Fruit fly (Drosophila melanogaster) whole organism, embryonic: ENCODE measurements around the gene Tango2.

Experiments
- CG11247 ChIP-seq: fragments of 200-800 bp; sonication (Bioruptor generic); IDR thresholded peaks from 2 replicates; pipeline ENCODE4 v1.3.6; 2022; ENCODE audit warnings: missing biosample characterization, missing genetic modification characterization
- CG12236 ChIP-seq: fragments of 200-800 bp; sonication (Bioruptor generic); optimal IDR thresholded peaks from 2 replicates; lab custom pipeline; 2016; ENCODE audit warnings: missing biosample characterization, missing genetic modification characterization
- CG12391 ChIP-seq: fragments of 200-800 bp; sonication (Bioruptor generic); optimal IDR thresholded peaks from 3 replicates; lab custom pipeline; 2018; ENCODE audit warnings: missing biosample characterization, mild to moderate bottlenecking, missing genetic modification characterization, moderate library complexity
- CG13624 ChIP-seq: fragments of 200-800 bp; sonication (Bioruptor generic); optimal IDR thresholded peaks from 2 replicates; lab custom pipeline; 2016; ENCODE audit warnings: missing biosample characterization, missing genetic modification characterization
- CG14441 ChIP-seq: fragments of 200-800 bp; sonication (Bioruptor generic); IDR thresholded peaks from 2 replicates; pipeline ENCODE4 v1.3.6; 2022; ENCODE audit warnings: missing biosample characterization, missing genetic modification characterization
- CG14860 ChIP-seq: fragments of 200-800 bp; sonication (Bioruptor generic); IDR thresholded peaks from 3 replicates; pipeline ENCODE4 v1.3.6; 2022; ENCODE audit warnings: missing biosample characterization, missing genetic modification characterization; ENCODE audit not compliant: partially characterized antibody
- CG15073 ChIP-seq: fragments of 200-800 bp; sonication (Bioruptor generic); optimal IDR thresholded peaks from 2 replicates; lab custom pipeline; 2016; ENCODE audit warnings: missing biosample characterization, missing genetic modification characterization
- CG16779 ChIP-seq: fragments of 200-800 bp; sonication (Bioruptor generic); IDR thresholded peaks from 2 replicates; pipeline ENCODE4 v1.3.6; 2022; ENCODE audit warnings: missing biosample characterization, missing genetic modification characterization
- CG17568 ChIP-seq: fragments of 200-800 bp; sonication (Bioruptor generic); optimal IDR thresholded peaks from 2 replicates; lab custom pipeline; 2018; ENCODE audit warnings: missing biosample characterization, mild to moderate bottlenecking, missing genetic modification characterization, moderate library complexity
- CG18764 ChIP-seq: fragments of 200-800 bp; sonication (Bioruptor generic); optimal IDR thresholded peaks from 3 replicates; lab custom pipeline; 2016; ENCODE audit warnings: missing biosample characterization, missing genetic modification characterization
- CG2678 ChIP-seq: fragments of 200-800 bp; sonication (Bioruptor generic); optimal IDR thresholded peaks from 3 replicates; lab custom pipeline; 2019; ENCODE audit warnings: missing biosample characterization, mild to moderate bottlenecking, missing genetic modification characterization, moderate library complexity
- CG30020 ChIP-seq: fragments of 200-800 bp; optimal IDR thresholded peaks from 2 replicates; lab custom pipeline; 2019; ENCODE audit warnings: missing biosample characterization, mild to moderate bottlenecking, missing genetic modification characterization, moderate library complexity
- CG31224 ChIP-seq: fragments of 200-800 bp; sonication (Bioruptor generic); IDR thresholded peaks from 2 replicates; pipeline ENCODE4 v1.3.6; 2022; ENCODE audit warnings: missing biosample characterization, missing genetic modification characterization
- CG32772 ChIP-seq: fragments of 200-800 bp; sonication (Bioruptor generic); IDR thresholded peaks from 2 replicates; pipeline ENCODE4 v1.3.6; 2022; ENCODE audit warnings: missing biosample characterization, missing genetic modification characterization
- CG4328 ChIP-seq: fragments of 200-800 bp; sonication (Bioruptor generic); optimal IDR thresholded peaks from 3 replicates; lab custom pipeline; 2017; ENCODE audit warnings: missing biosample characterization, missing genetic modification reagents, missing genetic modification characterization
- CG6254 ChIP-seq: fragments of 200-800 bp; sonication (Bioruptor generic); optimal IDR thresholded peaks from 3 replicates; lab custom pipeline; 2017; ENCODE audit warnings: mild to moderate bottlenecking, missing biosample characterization, missing genetic modification reagents, missing genetic modification characterization
- CG6654 ChIP-seq: fragments of 200-800 bp; sonication (Bioruptor generic); optimal IDR thresholded peaks from 2 replicates; lab custom pipeline; 2017; ENCODE audit warnings: missing biosample characterization, mild to moderate bottlenecking, missing genetic modification characterization
- CG7357 ChIP-seq: fragments of 200-800 bp; sonication (Bioruptor generic); IDR thresholded peaks from 3 replicates; pipeline ENCODE4 v1.3.6; 2022; ENCODE audit warnings: missing biosample characterization, missing genetic modification characterization
- D ChIP-seq, 2 experiments: fragments of 200-800 bp in 1 of 2; fragments of >200 bp in 1 of 2; sonication (Bioruptor generic) in 1 of 2; optimal IDR thresholded peaks; 2 replicates in 1 of 2; 3 replicates in 1 of 2; lab custom pipeline; 2017; ENCODE audit warnings: mild to moderate bottlenecking in 1 of 2, missing biosample characterization in 1 of 2, missing genetic modification characterization in 1 of 2, missing genetic modification reagents in 1 of 2
- D19A ChIP-seq: fragments of 200-800 bp; optimal IDR thresholded peaks from 3 replicates; lab custom pipeline; 2019; ENCODE audit warnings: missing biosample characterization, mild to moderate bottlenecking, missing genetic modification characterization, moderate library complexity
- D19B ChIP-seq: fragments of 200-800 bp; sonication (Bioruptor generic); optimal IDR thresholded peaks from 2 replicates; lab custom pipeline; 2017; ENCODE audit warnings: missing biosample characterization, mild to moderate bottlenecking, missing genetic modification characterization
- Dll ChIP-seq: fragments of 200-800 bp; sonication (Bioruptor generic); IDR thresholded peaks from 4 replicates; pipeline ENCODE4 v1.3.6; 2022; ENCODE audit warnings: missing biosample characterization, missing genetic modification characterization; ENCODE audit not compliant: partially characterized antibody
- Fer1 ChIP-seq: fragments of 200-800 bp; sonication (Bioruptor generic); optimal IDR thresholded peaks from 2 replicates; lab custom pipeline; 2017; ENCODE audit warnings: missing biosample characterization, mild to moderate bottlenecking, missing genetic modification characterization
- H2.0 ChIP-seq: fragments of 200-800 bp; sonication (Bioruptor generic); IDR thresholded peaks from 2 replicates; pipeline ENCODE4 v1.3.6; 2022; ENCODE audit warnings: missing biosample characterization, missing genetic modification characterization
- Hsf ChIP-seq: fragments of 200-800 bp; sonication (Bioruptor generic); optimal IDR thresholded peaks from 3 replicates; lab custom pipeline; 2016; ENCODE audit warnings: missing biosample characterization, missing genetic modification characterization
- NfI ChIP-seq: fragments of 200-800 bp; sonication (Bioruptor generic); optimal IDR thresholded peaks from 3 replicates; lab custom pipeline; 2018; ENCODE audit warnings: missing biosample characterization, mild to moderate bottlenecking, missing genetic modification characterization, moderate library complexity
- Ptx1 ChIP-seq: fragments of 200-800 bp; sonication (Bioruptor generic); IDR thresholded peaks from 2 replicates; pipeline ENCODE4 v1.3.6; 2022; ENCODE audit warnings: missing biosample characterization, missing genetic modification characterization
- Xrp1 ChIP-seq: fragments of 200-800 bp; sonication (Bioruptor generic); IDR thresholded peaks from 2 replicates; pipeline ENCODE4 v1.3.6; 2022; ENCODE audit warnings: missing biosample characterization, missing genetic modification characterization
- ap ChIP-seq: fragments of 200-800 bp; sonication (Bioruptor generic); IDR thresholded peaks from 2 replicates; pipeline ENCODE4 v1.3.6; 2022; ENCODE audit warnings: missing biosample characterization, missing genetic modification characterization
- az2 ChIP-seq: fragments of 200-800 bp; sonication (Bioruptor generic); optimal IDR thresholded peaks from 3 replicates; lab custom pipeline; 2016; ENCODE audit warnings: missing biosample characterization, missing genetic modification characterization
- bsh ChIP-seq, 2 experiments: fragments of 200-800 bp; sonication (Bioruptor generic); optimal IDR thresholded peaks; 2 replicates each; lab custom pipeline; 2017 to 2018; ENCODE audit warnings: mild to moderate bottlenecking in 2 of 2, missing biosample characterization in 2 of 2, missing genetic modification characterization in 2 of 2, moderate library complexity in 1 of 2
- danr ChIP-seq: fragments of 200-800 bp; sonication (Bioruptor generic); IDR thresholded peaks from 2 replicates; pipeline ENCODE4 v1.3.6; 2022; ENCODE audit warnings: missing biosample characterization, missing genetic modification characterization
- fd64A ChIP-seq: fragments of 200-800 bp; sonication (Bioruptor generic); optimal IDR thresholded peaks from 3 replicates; lab custom pipeline; 2018; ENCODE audit warnings: missing biosample characterization, mild to moderate bottlenecking, missing genetic modification characterization
- grau ChIP-seq: fragments of 200-800 bp; optimal IDR thresholded peaks from 3 replicates; lab custom pipeline; 2019; ENCODE audit warnings: missing biosample characterization, mild to moderate bottlenecking, missing genetic modification characterization, moderate library complexity
- gsb-n ChIP-seq: fragments of 200-800 bp; sonication (Bioruptor generic); optimal IDR thresholded peaks from 3 replicates; lab custom pipeline; 2018; ENCODE audit warnings: missing biosample characterization, mild to moderate bottlenecking, missing genetic modification characterization
- lab ChIP-seq: fragments of 200-800 bp; sonication (Bioruptor generic); optimal IDR thresholded peaks from 3 replicates; lab custom pipeline; 2017; ENCODE audit warnings: missing biosample characterization, missing genetic modification characterization, mild to moderate bottlenecking, moderate library complexity, missing genetic modification reagents
- onecut ChIP-seq: fragments of 200-800 bp; sonication (Bioruptor generic); IDR thresholded peaks from 2 replicates; pipeline ENCODE4 v1.3.6; 2022; ENCODE audit warnings: missing biosample characterization, missing genetic modification characterization
- prd ChIP-seq, 3 experiments: fragments of >200 bp in 2 of 3; fragments of 200-800 bp in 1 of 3; sonication (Bioruptor generic) in 1 of 3; optimal IDR thresholded peaks in 2 of 3; IDR thresholded peaks in 1 of 3; 2 replicates in 2 of 3; 3 replicates in 1 of 3; pipeline versions ENCODE4 v1.3.6 to Lab custom; 2017 to 2022; ENCODE audit warnings: missing biosample characterization in 1 of 3, missing genetic modification characterization in 1 of 3
- pros ChIP-seq: fragments of 200-800 bp; sonication (Bioruptor generic); optimal IDR thresholded peaks from 3 replicates; lab custom pipeline; 2019; ENCODE audit warnings: missing biosample characterization, mild to moderate bottlenecking, missing genetic modification characterization, moderate library complexity
- rib ChIP-seq: fragments of 200-800 bp; sonication (Bioruptor generic); IDR thresholded peaks from 2 replicates; pipeline ENCODE4 v1.3.6; 2022; ENCODE audit warnings: missing biosample characterization, missing genetic modification characterization
- sim ChIP-seq: fragments of 200-800 bp; sonication (Bioruptor generic); IDR thresholded peaks from 2 replicates; pipeline ENCODE4 v1.3.6; 2022; ENCODE audit warnings: missing biosample characterization, missing genetic modification characterization
- sr ChIP-seq: fragments of 200-800 bp; sonication (Bioruptor generic); IDR thresholded peaks from 3 replicates; pipeline ENCODE4 v1.3.6; 2022; ENCODE audit warnings: missing biosample characterization, missing genetic modification characterization
- vvl ChIP-seq: fragments of 200-800 bp; sonication (Bioruptor generic); IDR thresholded peaks from 2 replicates; pipeline ENCODE4 v1.3.6; 2022; ENCODE audit warnings: missing biosample characterization, missing genetic modification characterization
- wdn ChIP-seq: fragments of 200-800 bp; sonication (Bioruptor generic); IDR thresholded peaks from 2 replicates; pipeline ENCODE4 v1.3.6; 2022; ENCODE audit warnings: missing biosample characterization, missing genetic modification characterization
- wek ChIP-seq: fragments of 200-800 bp; sonication (Bioruptor generic); optimal IDR thresholded peaks from 3 replicates; lab custom pipeline; 2018; ENCODE audit warnings: missing biosample characterization, mild to moderate bottlenecking, missing genetic modification characterization, moderate library complexity
- wor ChIP-seq: fragments of 200-800 bp; sonication (Bioruptor generic); IDR thresholded peaks from 2 replicates; pipeline ENCODE4 v1.3.6; 2022; ENCODE audit warnings: missing biosample characterization, missing genetic modification characterization
- z ChIP-seq: fragments of 200-800 bp; sonication (Bioruptor generic); IDR thresholded peaks from 3 replicates; pipeline ENCODE4 v1.3.6; 2022; ENCODE audit warnings: missing biosample characterization, missing genetic modification characterization
- zf30C ChIP-seq: fragments of 200-800 bp; sonication (Bioruptor generic); optimal IDR thresholded peaks from 3 replicates; lab custom pipeline; 2018; ENCODE audit warnings: missing biosample characterization, mild to moderate bottlenecking, missing genetic modification characterization
- zfh1 ChIP-seq: fragments of 200-800 bp; sonication (Bioruptor generic); IDR thresholded peaks from 3 replicates; pipeline ENCODE4 v1.3.6; 2022; ENCODE audit warnings: missing biosample characterization, missing genetic modification characterization
- zfh2 ChIP-seq: fragments of 200-800 bp; sonication (Bioruptor generic); optimal IDR thresholded peaks from 2 replicates; lab custom pipeline; 2016; ENCODE audit warnings: missing biosample characterization, missing genetic modification characterization

Gene Tango2

DNA sequence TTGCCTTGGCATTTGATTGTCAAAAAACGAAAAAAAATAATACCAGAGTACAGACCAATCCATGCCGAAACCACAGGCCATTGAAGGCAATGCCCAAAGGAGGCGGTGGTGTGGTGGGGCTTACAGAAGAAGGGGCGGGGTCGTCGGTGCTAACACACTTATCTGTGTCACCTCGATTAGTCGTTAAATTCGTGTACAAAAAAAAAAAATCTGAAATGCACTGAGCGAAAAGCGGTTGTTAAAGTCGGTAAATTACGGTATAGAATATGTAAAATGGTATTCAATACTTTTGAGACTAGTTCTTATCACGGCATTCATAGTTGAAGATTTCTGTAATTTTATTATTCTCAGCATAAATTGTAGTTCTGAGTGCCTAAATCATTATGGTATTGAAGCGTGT lies 27.2 kb downstream of the Tango2 start (continued):
- TF ChIP-seq Hsf = peak; percentile 49
- TF ChIP-seq CG30020 (tag; lab: Kevin White, UChicago) = no peak
- TF ChIP-seq danr (GFP tag; lab: Robert Waterston, UW) = no peak
- TF ChIP-seq sim (GFP tag; lab: Robert Waterston, UW) = peak; percentile 61; the same call in 1 of the 2 replicates
- peak; percentile 70; the same call in 2 of the 3 replicates for TF ChIP-seq zfh1
- no peak for TF ChIP-seq D19B (GFP tag; lab: Kevin White, UChicago)
- TF ChIP-seq CG12236 = no peak
- TF ChIP-seq D (optimal IDR thresholded peaks at IDR 0.05; lab: Kevin White, UChicago) = no peak
- peak; percentile 28 for TF ChIP-seq D (GFP tag; optimal IDR thresholded peaks at IDR 0.05; lab: Kevin White, UChicago)
- TF ChIP-seq Fer1 = peak; percentile 36
- no peak for TF ChIP-seq CG17568 (GFP tag; lab: Kevin White, UChicago)
- peak; percentile 74 for TF ChIP-seq Xrp1 (GFP tag; lab: Robert Waterston, UW)
- peak; percentile 14 for TF ChIP-seq grau
- TF ChIP-seq NfI = no peak
- TF ChIP-seq CG13624 = peak; percentile 23
- no peak for TF ChIP-seq pros
- TF ChIP-seq CG6254 (GFP tag; lab: Kevin White, UChicago) = peak; percentile 39
- TF ChIP-seq rib = no peak
- TF ChIP-seq CG4328 (GFP tag; lab: Kevin White, UChicago) = no peak
- TF ChIP-seq H2.0 (GFP tag; lab: Robert Waterston, UW) = peak; percentile 42; the same call in 1 of the 2 replicates
- TF ChIP-seq CG12391 = peak; percentile 47
- no peak for TF ChIP-seq Dll (GFP tag; lab: Robert Waterston, UW)
- TF ChIP-seq D19A (tag; lab: Kevin White, UChicago) = peak; percentile 24
- no peak for TF ChIP-seq CG15073 (GFP tag; lab: Kevin White, UChicago)
- peak; percentile 70 for TF ChIP-seq CG14441
- TF ChIP-seq az2 = peak; percentile 48
- TF ChIP-seq bsh (GFP tag; optimal IDR thresholded peaks at IDR 0.05; lab: Kevin White, UChicago) = peak in 1 of 2 experiments; percentile 80
- no peak for TF ChIP-seq gsb-n
- TF ChIP-seq fd64A = no peak
- peak; percentile 65 for TF ChIP-seq CG11247 (GFP tag; lab: Robert Waterston, UW)
- peak; percentile 55 for TF ChIP-seq CG2678 (tag; lab: Kevin White, UChicago)
- no peak for TF ChIP-seq CG6654
- TF ChIP-seq vvl = peak; percentile 68
- TF ChIP-seq CG31224 (GFP tag; lab: Robert Waterston, UW) = peak; percentile 21; the same call in 1 of the 2 replicates
- TF ChIP-seq prd (optimal IDR thresholded peaks at IDR 0.05; lab: Kevin White, UChicago) = no peak
- peak; percentile 81 for TF ChIP-seq prd (GFP tag; IDR thresholded peaks at IDR 0.05; lab: Robert Waterston, UW)
- TF ChIP-seq CG7357 (GFP tag; lab: Robert Waterston, UW) = peak; percentile 31; the same call in 1 of the 3 replicates
- TF ChIP-seq wor (GFP tag; lab: Robert Waterston, UW) = no peak
- TF ChIP-seq CG16779 = 0 out of 2 replicates have a peak, but pooled peaks have one; percentile 16
- no peak for TF ChIP-seq wdn
- peak; percentile 44 for TF ChIP-seq CG18764 (GFP tag; lab: Kevin White, UChicago)
- peak; percentile 83 for TF ChIP-seq lab (GFP tag; lab: Kevin White, UChicago)
- TF ChIP-seq ap (GFP tag; lab: Robert Waterston, UW) = peak; percentile 61
- TF ChIP-seq Ptx1 (GFP tag; lab: Robert Waterston, UW) = peak; percentile 79
- TF ChIP-seq zf30C = no peak
- TF ChIP-seq CG32772 = peak; percentile 73
- TF ChIP-seq z (GFP tag; lab: Robert Waterston, UW) = no peak
- no peak for TF ChIP-seq zfh2 (GFP tag; lab: Kevin White, UChicago)
- no peak; the same call in 1 of the 2 replicates for TF ChIP-seq onecut (GFP tag; lab: Robert Waterston, UW)
- no peak for TF ChIP-seq CG14860 (GFP tag; lab: Robert Waterston, UW)
- TF ChIP-seq wek (GFP tag; lab: Kevin White, UChicago) = no peak
- no peak for TF ChIP-seq sr
